Fruit fly (Drosophila melanogaster) whole organism, embryonic: Measurements from ENCODE around the gene Rrp5.

Experiments used
- ATbp ChIP-seq: fragments of 200-800 bp; sonication (Bioruptor generic); optimal IDR thresholded peaks from 2 replicates; lab custom pipeline; 2017; ENCODE audit warnings: missing biosample characterization, mild to moderate bottlenecking, missing genetic modification characterization, missing genetic modification reagents
- Awh ChIP-seq: fragments of 200-800 bp; sonication (Bioruptor generic); IDR thresholded peaks from 2 replicates; pipeline ENCODE4, ENCODE4 v1.3.6; 2022; ENCODE audit warnings: missing biosample characterization, missing genetic modification characterization
- CG11560 ChIP-seq: fragments of 200-800 bp; sonication (Bioruptor generic); IDR thresholded peaks from 3 replicates; pipeline ENCODE4 v1.3.6; 2022; ENCODE audit warnings: missing biosample characterization, missing genetic modification characterization
- CG11696 ChIP-seq: fragments of 200-800 bp; sonication (Bioruptor generic); IDR thresholded peaks from 2 replicates; pipeline ENCODE4 v1.3.6; 2022; ENCODE audit warnings: missing biosample characterization, missing genetic modification characterization
- CG12659 ChIP-seq: fragments of 200-800 bp; sonication (Bioruptor generic); optimal IDR thresholded peaks from 3 replicates; lab custom pipeline; 2017; ENCODE audit warnings: mild to moderate bottlenecking, missing biosample characterization, missing genetic modification reagents, missing genetic modification characterization
- CG13296 ChIP-seq: fragments of 200-800 bp; sonication (Bioruptor generic); optimal IDR thresholded peaks from 3 replicates; lab custom pipeline; 2018; ENCODE audit warnings: missing biosample characterization, mild to moderate bottlenecking, missing genetic modification characterization
- CG15514 ChIP-seq: fragments of 200-800 bp; sonication (Bioruptor generic); optimal IDR thresholded peaks from 3 replicates; lab custom pipeline; 2017; ENCODE audit warnings: missing biosample characterization, missing genetic modification characterization, mild to moderate bottlenecking, moderate library complexity, missing genetic modification reagents
- CG16813 ChIP-seq: fragments of 200-800 bp; sonication (Bioruptor generic); IDR thresholded peaks from 3 replicates; pipeline ENCODE4 v1.3.6; 2022; ENCODE audit warnings: missing biosample characterization, missing genetic modification characterization; ENCODE audit not compliant: partially characterized antibody
- CG17328 ChIP-seq: fragments of 200-800 bp; sonication (Bioruptor generic); IDR thresholded peaks from 2 replicates; pipeline ENCODE4 v1.3.6; 2022; ENCODE audit warnings: missing biosample characterization, missing genetic modification characterization
- CG1832 ChIP-seq: fragments of 200-800 bp; sonication (Bioruptor generic); optimal IDR thresholded peaks from 2 replicates; lab custom pipeline; 2017; ENCODE audit warnings: missing biosample characterization, mild to moderate bottlenecking, missing genetic modification characterization, inconsistent platforms
- CG18476 ChIP-seq: fragments of 200-800 bp; sonication (Bioruptor generic); optimal IDR thresholded peaks from 2 replicates; lab custom pipeline; 2016; ENCODE audit warnings: missing biosample characterization, mild to moderate bottlenecking, missing genetic modification characterization
- CG3995 ChIP-seq: fragments of 200-800 bp; sonication (Bioruptor generic); optimal IDR thresholded peaks from 3 replicates; lab custom pipeline; 2016; ENCODE audit warnings: missing biosample characterization, missing genetic modification characterization
- CG4360 ChIP-seq: fragments of 200-800 bp; sonication (Bioruptor generic); IDR thresholded peaks from 2 replicates; pipeline ENCODE4 v1.3.6; 2022; ENCODE audit warnings: missing biosample characterization, missing genetic modification characterization
- CG5245 ChIP-seq: fragments of 200-800 bp; sonication (Bioruptor generic); optimal IDR thresholded peaks from 3 replicates; lab custom pipeline; 2016; ENCODE audit warnings: missing biosample characterization, missing genetic modification characterization
- CG7556 ChIP-seq: fragments of 200-800 bp; sonication (Bioruptor generic); optimal IDR thresholded peaks from 2 replicates; lab custom pipeline; 2017; ENCODE audit warnings: missing biosample characterization, mild to moderate bottlenecking, missing genetic modification characterization
- CG7839 ChIP-seq: fragments of 200-800 bp; sonication (Bioruptor generic); optimal IDR thresholded peaks from 3 replicates; lab custom pipeline; 2018; ENCODE audit warnings: missing biosample characterization, mild to moderate bottlenecking, missing genetic modification characterization, moderate library complexity
- D19B ChIP-seq: fragments of 200-800 bp; sonication (Bioruptor generic); optimal IDR thresholded peaks from 2 replicates; lab custom pipeline; 2017; ENCODE audit warnings: missing biosample characterization, mild to moderate bottlenecking, missing genetic modification characterization
- Dad ChIP-seq: fragments of 200-800 bp; sonication (Bioruptor generic); optimal IDR thresholded peaks from 3 replicates; lab custom pipeline; 2016; ENCODE audit warnings: missing biosample characterization, missing genetic modification characterization
- GATAe ChIP-seq: fragments of 200-800 bp; sonication (Bioruptor generic); conservative IDR thresholded peaks from 2 replicates; pipeline ENCODE4 v1.3.6; 2022; ENCODE audit warnings: missing biosample characterization, missing genetic modification characterization
- HLH4C ChIP-seq: fragments of 200-800 bp; sonication (Bioruptor generic); IDR thresholded peaks from 3 replicates; pipeline ENCODE4 v1.3.6; 2022; ENCODE audit warnings: missing biosample characterization, missing genetic modification characterization; ENCODE audit not compliant: partially characterized antibody
- Hey ChIP-seq: fragments of 200-800 bp; sonication (Bioruptor generic); optimal IDR thresholded peaks from 3 replicates; lab custom pipeline; 2018; ENCODE audit warnings: missing biosample characterization, mild to moderate bottlenecking, missing genetic modification characterization
- HmgD ChIP-seq: fragments of 200-800 bp; sonication (Bioruptor generic); optimal IDR thresholded peaks from 3 replicates; lab custom pipeline; 2016; ENCODE audit warnings: missing biosample characterization, missing genetic modification characterization
- HmgZ ChIP-seq: fragments of 200-800 bp; sonication (Bioruptor generic); optimal IDR thresholded peaks from 2 replicates; lab custom pipeline; 2018; ENCODE audit warnings: missing biosample characterization, mild to moderate bottlenecking, missing genetic modification characterization
- Hr78 ChIP-seq, 2 experiments: fragments of 200-800 bp in 1 of 2; fragments of >200 bp in 1 of 2; sonication (Bioruptor generic) in 1 of 2; optimal IDR thresholded peaks; 2 replicates each; lab custom pipeline; 2017 to 2019; ENCODE audit warnings: missing biosample characterization in 2 of 2, missing genetic modification characterization in 2 of 2, mild to moderate bottlenecking in 1 of 2, moderate library complexity in 1 of 2
- Med ChIP-seq: fragments of 200-800 bp; sonication (Bioruptor generic); peaks from one replicate; lab custom pipeline; 2016; ENCODE audit warnings: missing biosample characterization, missing genetic modification characterization, mild to moderate bottlenecking, inconsistent platforms, moderate library complexity
- Myb ChIP-seq: fragments of 200-800 bp; sonication (Bioruptor generic); optimal IDR thresholded peaks from 2 replicates; lab custom pipeline; 2016; ENCODE audit warnings: missing biosample characterization, missing genetic modification characterization
- Neu2 ChIP-seq: fragments of 200-800 bp; sonication (Bioruptor generic); optimal IDR thresholded peaks from 3 replicates; lab custom pipeline; 2016; ENCODE audit warnings: missing biosample characterization, missing genetic modification characterization, borderline replicate concordance
- Sox100B ChIP-seq: fragments of 200-800 bp; sonication (Bioruptor generic); optimal IDR thresholded peaks from 3 replicates; lab custom pipeline; 2018; ENCODE audit warnings: missing biosample characterization, mild to moderate bottlenecking, missing genetic modification characterization
- Xbp1 ChIP-seq: fragments of 200-800 bp; sonication (Bioruptor generic); optimal IDR thresholded peaks from 3 replicates; lab custom pipeline; 2016; ENCODE audit warnings: missing biosample characterization, mild to moderate bottlenecking, missing genetic modification characterization
- ac ChIP-seq: fragments of 200-800 bp; sonication (Bioruptor generic); optimal IDR thresholded peaks from 3 replicates; lab custom pipeline; 2017; ENCODE audit warnings: missing biosample characterization, mild to moderate bottlenecking, missing genetic modification characterization
- amos ChIP-seq: fragments of 200-800 bp; sonication (Bioruptor generic); IDR thresholded peaks from 2 replicates; pipeline ENCODE4 v1.3.6; 2022; ENCODE audit warnings: missing biosample characterization, missing genetic modification characterization; ENCODE audit not compliant: partially characterized antibody
- ara ChIP-seq: fragments of 200-800 bp; sonication (Bioruptor generic); IDR thresholded peaks from 2 replicates; pipeline ENCODE4 v1.3.6; 2022; ENCODE audit warnings: missing biosample characterization, missing genetic modification characterization
- bab2 ChIP-seq: fragments of 200-800 bp; sonication (Bioruptor generic); optimal IDR thresholded peaks from 2 replicates; lab custom pipeline; 2016; ENCODE audit warnings: missing biosample characterization, missing genetic modification characterization
- bbx ChIP-seq: fragments of 200-800 bp; sonication (Bioruptor generic); IDR thresholded peaks from 2 replicates; pipeline ENCODE4 v1.3.6; 2022; ENCODE audit warnings: missing biosample characterization, missing genetic modification characterization; ENCODE audit not compliant: partially characterized antibody
- btn ChIP-seq: fragments of 200-800 bp; sonication (Bioruptor generic); optimal IDR thresholded peaks from 2 replicates; lab custom pipeline; 2016; ENCODE audit warnings: missing biosample characterization, missing genetic modification characterization
- chn ChIP-seq: fragments of 200-800 bp; sonication (Bioruptor generic); optimal IDR thresholded peaks from 2 replicates; lab custom pipeline; 2016; ENCODE audit warnings: missing biosample characterization, missing genetic modification characterization
- emc ChIP-seq: fragments of 200-800 bp; sonication (Bioruptor generic); optimal IDR thresholded peaks from 2 replicates; lab custom pipeline; 2016; ENCODE audit warnings: missing biosample characterization, missing genetic modification characterization
- grau ChIP-seq: fragments of 200-800 bp; optimal IDR thresholded peaks from 3 replicates; lab custom pipeline; 2019; ENCODE audit warnings: missing biosample characterization, mild to moderate bottlenecking, missing genetic modification characterization, moderate library complexity
- h ChIP-seq: fragments of >200 bp; optimal IDR thresholded peaks from 2 replicates; lab custom pipeline; 2017
- jumu ChIP-seq: fragments of 200-800 bp; sonication (Bioruptor generic); optimal IDR thresholded peaks from 3 replicates; lab custom pipeline; 2016; ENCODE audit warnings: missing biosample characterization, missing genetic modification characterization
- pnt ChIP-seq: fragments of 200-800 bp; sonication (Bioruptor generic); optimal IDR thresholded peaks from 3 replicates; lab custom pipeline; 2016; ENCODE audit warnings: missing biosample characterization, missing genetic modification characterization
- prd ChIP-seq, 3 experiments: fragments of >200 bp in 2 of 3; fragments of 200-800 bp in 1 of 3; sonication (Bioruptor generic) in 1 of 3; optimal IDR thresholded peaks in 2 of 3; IDR thresholded peaks in 1 of 3; 2 replicates in 2 of 3; 3 replicates in 1 of 3; pipeline versions ENCODE4 v1.3.6 to Lab custom; 2017 to 2022; ENCODE audit warnings: missing biosample characterization in 1 of 3, missing genetic modification characterization in 1 of 3
- pzg ChIP-seq: fragments of 200-800 bp; sonication (Bioruptor generic); optimal IDR thresholded peaks from 3 replicates; lab custom pipeline; 2018; ENCODE audit warnings: missing biosample characterization, mild to moderate bottlenecking, missing genetic modification characterization, moderate library complexity
- rib ChIP-seq: fragments of 200-800 bp; sonication (Bioruptor generic); IDR thresholded peaks from 2 replicates; pipeline ENCODE4 v1.3.6; 2022; ENCODE audit warnings: missing biosample characterization, missing genetic modification characterization
- sens ChIP-seq: fragments of 200-800 bp; sonication (Bioruptor generic); peaks from one replicate; lab custom pipeline; 2016; ENCODE audit warnings: missing biosample characterization, missing genetic modification characterization
- seq ChIP-seq: fragments of 200-800 bp; sonication (Bioruptor generic); IDR thresholded peaks from 2 replicates; pipeline ENCODE4 v1.3.6; 2022; ENCODE audit warnings: missing biosample characterization, missing genetic modification characterization
- sna ChIP-seq: fragments of 200-800 bp; sonication (Bioruptor generic); IDR thresholded peaks from 2 replicates; pipeline ENCODE4 v1.3.6; 2022; ENCODE audit warnings: missing biosample characterization, missing genetic modification characterization; ENCODE audit not compliant: partially characterized antibody
- stwl ChIP-seq: fragments of 200-800 bp; sonication (Bioruptor generic); optimal IDR thresholded peaks from 3 replicates; lab custom pipeline; 2018; ENCODE audit warnings: missing biosample characterization, mild to moderate bottlenecking, missing genetic modification characterization, moderate library complexity

Rrp5 gene

dm6 chr3R:24294784-24295555, 38.1 kb downstream of the Rrp5 start, which contains the start of gene crb (continued):
- TF ChIP-seq Hr78 (GFP tag; optimal IDR thresholded peaks at IDR 0.05; lab: Kevin White, UChicago) (peak in 1 of 2 experiments; percentile 98), Xbp1 (GFP tag; lab: Kevin White, UChicago) (peak; percentile 49), amos (GFP tag; lab: Robert Waterston, UW) (peak; percentile 63), sens (peak; percentile 92), seq (GFP tag; lab: Robert Waterston, UW) (no peak), ac (GFP tag; lab: Kevin White, UChicago) (no peak), CG11696 (GFP tag; lab: Robert Waterston, UW) (no peak), CG5245 (GFP tag; lab: Kevin White, UChicago) (no peak), btn (GFP tag; lab: Kevin White, UChicago) (no peak), ara (GFP tag; lab: Robert Waterston, UW) (peak; percentile 53), bbx (GFP tag; lab: Robert Waterston, UW) (peak; percentile 77), bab2 (GFP tag; lab: Kevin White, UChicago) (no peak), CG16813 (peak; percentile 51), chn (GFP tag; lab: Kevin White, UChicago) (peak; percentile 59), CG15514 (peak; percentile 65), prd (optimal IDR thresholded peaks at IDR 0.05; lab: Kevin White, UChicago) (no peak), prd (GFP tag; IDR thresholded peaks at IDR 0.05; lab: Robert Waterston, UW) (peak; percentile 40; the same call in 2 of the 3 replicates), CG13296 (peak; percentile 40), HmgZ (tag; lab: Kevin White, UChicago) (peak; percentile 83), CG18476 (peak; percentile 13), CG4360 (GFP tag; lab: Robert Waterston, UW) (peak; percentile 79), CG1832 (GFP tag; lab: Kevin White, UChicago) (no peak), ATbp (no peak), sna (GFP tag; lab: Robert Waterston, UW) (0 out of 2 replicates have a peak, but pooled peaks have one; percentile 12), Neu2 (GFP tag; lab: Kevin White, UChicago) (peak; percentile 5), Hey (no peak), rib (GFP tag; lab: Robert Waterston, UW) (peak; percentile 80), CG7556 (peak; percentile 37), pzg (peak; percentile 87), GATAe (GFP tag; lab: Robert Waterston, UW) (no peak), D19B (GFP tag; lab: Kevin White, UChicago) (no peak), pnt (GFP tag; lab: Kevin White, UChicago) (no peak), Med (peak; percentile 95), HLH4C (GFP tag; lab: Robert Waterston, UW) (0 out of 3 replicates have a peak, but pooled peaks have one; percentile 7), Awh (GFP tag; lab: Robert Waterston, UW) (0 out of 2 replicates have a peak, but pooled peaks have one; percentile 29), Sox100B (peak; percentile 30), Myb (GFP tag; lab: Kevin White, UChicago) (peak; percentile 95), CG11560 (no peak), HmgD (GFP tag; lab: Kevin White, UChicago) (peak; percentile 47), emc (GFP tag; lab: Kevin White, UChicago) (no peak), stwl (peak; percentile 74), CG17328 (GFP tag; lab: Robert Waterston, UW) (0 out of 2 replicates have a peak, but pooled peaks have one; percentile 42), CG12659 (GFP tag; lab: Kevin White, UChicago) (peak; percentile 65), CG3995 (no peak), jumu (GFP tag; lab: Kevin White, UChicago) (peak; percentile 18), grau (peak; percentile 54), h (lab: Kevin White, UChicago) (no peak), Dad (GFP tag; lab: Kevin White, UChicago) (peak; percentile 44), CG7839 (peak; percentile 55)
